Fruit fly (Drosophila melanogaster) whole organism, prepupa: ENCODE data around the gene Tdh.

ENCODE experiments used
- Blimp-1 ChIP-seq: fragments of 200-800 bp; sonication (Bioruptor generic); optimal IDR thresholded peaks from 3 replicates; lab custom pipeline; 2017; ENCODE audit warnings: missing biosample characterization, missing genetic modification characterization, mild to moderate bottlenecking, moderate library complexity, missing genetic modification reagents
- CG10631 ChIP-seq: fragments of 200-800 bp; sonication (Bioruptor generic); optimal IDR thresholded peaks from 2 replicates; lab custom pipeline; 2016; ENCODE audit warnings: missing biosample characterization, missing genetic modification characterization
- CG11294 ChIP-seq: fragments of 200-800 bp; sonication (Bioruptor generic); IDR thresholded peaks from 2 replicates; pipeline ENCODE4 v1.3.6; 2022; ENCODE audit warnings: missing biosample characterization, missing genetic modification characterization
- CG11902 ChIP-seq: fragments of 200-800 bp; sonication (Bioruptor generic); optimal IDR thresholded peaks from 3 replicates; lab custom pipeline; 2016; ENCODE audit warnings: missing biosample characterization, missing genetic modification characterization
- CG15336 ChIP-seq: fragments of 200-800 bp; sonication (Bioruptor generic); IDR thresholded peaks from 2 replicates; pipeline ENCODE4 v1.3.6; 2022; ENCODE audit warnings: missing biosample characterization, missing genetic modification characterization
- CG1621 ChIP-seq: fragments of 200-800 bp; sonication (Bioruptor generic); optimal IDR thresholded peaks from 3 replicates; lab custom pipeline; 2018; ENCODE audit warnings: missing biosample characterization, mild to moderate bottlenecking, missing genetic modification characterization
- CG3032 ChIP-seq: fragments of 200-800 bp; optimal IDR thresholded peaks from 2 replicates; lab custom pipeline; 2019; ENCODE audit warnings: missing biosample characterization, mild to moderate bottlenecking, missing genetic modification characterization, moderate library complexity
- CG32006 ChIP-seq: fragments of 200-800 bp; sonication (Bioruptor generic); optimal IDR thresholded peaks from 3 replicates; lab custom pipeline; 2017; ENCODE audit warnings: missing biosample characterization, mild to moderate bottlenecking, missing genetic modification characterization
- CG34406 ChIP-seq: fragments of 200-800 bp; sonication (Bioruptor generic); optimal IDR thresholded peaks from 3 replicates; lab custom pipeline; 2016; ENCODE audit warnings: missing biosample characterization, missing genetic modification characterization
- CG3919 ChIP-seq: fragments of 200-800 bp; sonication (Bioruptor generic); optimal IDR thresholded peaks from 3 replicates; lab custom pipeline; 2016; ENCODE audit warnings: missing biosample characterization, missing genetic modification characterization
- CG6163 ChIP-seq: fragments of 200-800 bp; sonication (Bioruptor generic); IDR thresholded peaks from 3 replicates; pipeline ENCODE4 v1.3.6; 2022; ENCODE audit warnings: missing biosample characterization, missing genetic modification characterization
- CG6276 ChIP-seq: fragments of 200-800 bp; sonication (Bioruptor generic); optimal IDR thresholded peaks from 2 replicates; lab custom pipeline; 2017; ENCODE audit warnings: missing biosample characterization, mild to moderate bottlenecking, missing genetic modification characterization
- CG6792 ChIP-seq: fragments of 200-800 bp; sonication (Bioruptor generic); optimal IDR thresholded peaks from 3 replicates; lab custom pipeline; 2016; ENCODE audit warnings: missing biosample characterization, missing genetic modification characterization
- CG6808 ChIP-seq: fragments of 200-800 bp; sonication (Bioruptor generic); optimal IDR thresholded peaks from 3 replicates; lab custom pipeline; 2017; ENCODE audit warnings: missing biosample characterization, missing genetic modification characterization, mild to moderate bottlenecking, moderate library complexity, missing genetic modification reagents
- CG6854 ChIP-seq: fragments of 200-800 bp; sonication (Bioruptor generic); optimal IDR thresholded peaks from 2 replicates; lab custom pipeline; 2017; ENCODE audit warnings: missing biosample characterization, mild to moderate bottlenecking, missing genetic modification characterization
- CG7368 ChIP-seq: fragments of 200-800 bp; sonication (Bioruptor generic); optimal IDR thresholded peaks from 3 replicates; lab custom pipeline; 2016; ENCODE audit warnings: missing biosample characterization, missing genetic modification characterization
- CG8319 ChIP-seq: fragments of 200-800 bp; sonication (Bioruptor generic); optimal IDR thresholded peaks from 3 replicates; lab custom pipeline; 2016; ENCODE audit warnings: missing biosample characterization, missing genetic modification characterization
- CG8632 ChIP-seq: fragments of 200-800 bp; sonication (Bioruptor generic); optimal IDR thresholded peaks from 3 replicates; lab custom pipeline; 2016; ENCODE audit warnings: missing biosample characterization, missing genetic modification characterization
- CG9139 ChIP-seq: fragments of 200-800 bp; sonication (Bioruptor generic); optimal IDR thresholded peaks from 3 replicates; lab custom pipeline; 2017; ENCODE audit warnings: missing biosample characterization, mild to moderate bottlenecking, missing genetic modification characterization
- Eip75B ChIP-seq: fragments of 200-800 bp; sonication (Bioruptor generic); optimal IDR thresholded peaks from 3 replicates; lab custom pipeline; 2016; ENCODE audit warnings: missing biosample characterization, missing genetic modification characterization
- Eip78C ChIP-seq: fragments of 200-800 bp; sonication (Bioruptor generic); peaks from one replicate; lab custom pipeline; 2016; ENCODE audit warnings: missing biosample characterization, missing genetic modification characterization
- Ets96B ChIP-seq: fragments of 200-800 bp; optimal IDR thresholded peaks from 2 replicates; lab custom pipeline; 2019; ENCODE audit warnings: missing biosample characterization, mild to moderate bottlenecking, missing genetic modification characterization, moderate library complexity
- Gug ChIP-seq: fragments of 200-800 bp; sonication (Bioruptor generic); IDR thresholded peaks from 2 replicates; pipeline ENCODE4 v1.3.6; 2022; ENCODE audit warnings: missing biosample characterization, missing genetic modification characterization
- Hr38 ChIP-seq: sonication (Bioruptor generic); optimal IDR thresholded peaks from 2 replicates; lab custom pipeline; 2016; ENCODE audit warnings: missing biosample characterization, missing genetic modification characterization
- Hr39 ChIP-seq: fragments of 200-800 bp; sonication (Bioruptor generic); optimal IDR thresholded peaks from 2 replicates; lab custom pipeline; 2016; ENCODE audit warnings: missing biosample characterization, missing genetic modification characterization
- Hr4 ChIP-seq: fragments of 200-800 bp; sonication (Bioruptor generic); optimal IDR thresholded peaks from 3 replicates; lab custom pipeline; 2016; ENCODE audit warnings: missing biosample characterization, missing genetic modification characterization
- Lpt ChIP-seq: fragments of 200-800 bp; sonication (Bioruptor generic); optimal IDR thresholded peaks from 3 replicates; lab custom pipeline; 2016; ENCODE audit warnings: missing biosample characterization, missing genetic modification characterization
- Met ChIP-seq: fragments of 200-800 bp; sonication (Bioruptor generic); optimal IDR thresholded peaks from 3 replicates; lab custom pipeline; 2016; ENCODE audit warnings: missing biosample characterization, missing genetic modification characterization
- OdsH ChIP-seq: fragments of 200-800 bp; sonication (Bioruptor generic); optimal IDR thresholded peaks from 3 replicates; lab custom pipeline; 2016; ENCODE audit warnings: missing biosample characterization, missing genetic modification characterization
- Sox14 ChIP-seq: fragments of 200-800 bp; sonication (Bioruptor generic); optimal IDR thresholded peaks from 3 replicates; lab custom pipeline; 2016; ENCODE audit warnings: missing biosample characterization, missing genetic modification characterization
- Sox15 ChIP-seq: fragments of 200-800 bp; sonication (Bioruptor generic); optimal IDR thresholded peaks from 3 replicates; lab custom pipeline; 2016; ENCODE audit warnings: missing biosample characterization, missing genetic modification characterization
- achi ChIP-seq: fragments of 200-800 bp; sonication (Bioruptor generic); optimal IDR thresholded peaks from 3 replicates; lab custom pipeline; 2016; ENCODE audit warnings: missing biosample characterization, missing genetic modification characterization
- cyc ChIP-seq: fragments of 200-800 bp; sonication (Bioruptor generic); optimal IDR thresholded peaks from 3 replicates; lab custom pipeline; 2016; ENCODE audit warnings: missing biosample characterization, missing genetic modification characterization
- dac ChIP-seq: fragments of 200-800 bp; sonication (Bioruptor generic); optimal IDR thresholded peaks from 2 replicates; lab custom pipeline; 2017; ENCODE audit warnings: missing biosample characterization, mild to moderate bottlenecking, missing genetic modification characterization
- dsx ChIP-seq: fragments of 200-800 bp; optimal IDR thresholded peaks from 3 replicates; lab custom pipeline; 2019; ENCODE audit warnings: missing biosample characterization, mild to moderate bottlenecking, missing genetic modification characterization, moderate library complexity; ENCODE audit not compliant: poor library complexity, severe bottlenecking
- esn ChIP-seq: fragments of 200-800 bp; sonication (Bioruptor generic); optimal IDR thresholded peaks from 2 replicates; lab custom pipeline; 2016; ENCODE audit warnings: missing biosample characterization, mild to moderate bottlenecking, missing genetic modification characterization, moderate library complexity
- fd85E ChIP-seq: fragments of 200-800 bp; sonication (Bioruptor generic); optimal IDR thresholded peaks from 3 replicates; lab custom pipeline; 2016; ENCODE audit warnings: missing biosample characterization, missing genetic modification characterization
- lz ChIP-seq: fragments of 200-800 bp; sonication (Bioruptor generic); optimal IDR thresholded peaks from 3 replicates; lab custom pipeline; 2016; ENCODE audit warnings: missing biosample characterization, missing genetic modification characterization
- pdm3 ChIP-seq: fragments of 200-800 bp; sonication (Bioruptor generic); optimal IDR thresholded peaks from 3 replicates; lab custom pipeline; 2016; ENCODE audit warnings: missing biosample characterization, missing genetic modification characterization
- spab ChIP-seq: fragments of 200-800 bp; sonication (Bioruptor generic); optimal IDR thresholded peaks from 2 replicates; lab custom pipeline; 2017; ENCODE audit warnings: missing biosample characterization, mild to moderate bottlenecking, missing genetic modification characterization, missing genetic modification reagents
- ss ChIP-seq, 2 experiments: fragments of 200-800 bp; sonication (Bioruptor generic); optimal IDR thresholded peaks; 2 replicates in 1 of 2; 3 replicates in 1 of 2; lab custom pipeline; 2017 to 2018; ENCODE audit warnings: mild to moderate bottlenecking in 2 of 2, missing biosample characterization in 2 of 2, missing genetic modification characterization in 2 of 2, moderate library complexity in 1 of 2
- svp ChIP-seq: fragments of 200-800 bp; sonication (Bioruptor generic); peaks from one replicate; lab custom pipeline; 2016; ENCODE audit warnings: missing biosample characterization, missing genetic modification characterization
- topi ChIP-seq: fragments of 200-800 bp; sonication (Bioruptor generic); optimal IDR thresholded peaks from 3 replicates; lab custom pipeline; 2016; ENCODE audit warnings: missing biosample characterization, missing genetic modification characterization
- vri ChIP-seq: fragments of 200-800 bp; sonication (Bioruptor generic); optimal IDR thresholded peaks from 3 replicates; lab custom pipeline; 2016; ENCODE audit warnings: missing biosample characterization, mild to moderate bottlenecking, missing genetic modification characterization

Tdh gene

dm6 chr3L:20493417-20494261 lies 26.9 kb downstream of the Tdh start (continued):
- TF ChIP-seq CG6792 (GFP tag; lab: Kevin White, UChicago), result peak; percentile 93
- TF ChIP-seq pdm3 (GFP tag; lab: Kevin White, UChicago), result peak; percentile 89
- TF ChIP-seq CG6276 (GFP tag; lab: Kevin White, UChicago), result peak; percentile 90
- peak; percentile 96 for TF ChIP-seq esn (GFP tag; lab: Kevin White, UChicago)
- TF ChIP-seq achi (GFP tag; lab: Kevin White, UChicago), result peak; percentile 88
- peak; percentile 82 for TF ChIP-seq CG10631 (GFP tag; lab: Kevin White, UChicago)
- peak; percentile 74 for TF ChIP-seq CG11902
- TF ChIP-seq svp (GFP tag; lab: Kevin White, UChicago), result peak; percentile 97
- peak; percentile 78 for TF ChIP-seq spab
- peak; percentile 99 for TF ChIP-seq Eip78C (GFP tag; lab: Kevin White, UChicago)

- TF ChIP-seq Met (GFP tag; lab: Kevin White, UChicago) (peak; percentile 8), Ets96B (tag; lab: Kevin White, UChicago) (peak; percentile 9), CG9139 (GFP tag; lab: Kevin White, UChicago) (no peak), CG15336 (GFP tag; lab: Robert Waterston, UW) (peak; percentile 25; the same call in 1 of the 2 replicates), CG6792 (GFP tag; lab: Kevin White, UChicago) (no peak), svp (GFP tag; lab: Kevin White, UChicago) (peak; percentile 46), dac (GFP tag; lab: Kevin White, UChicago) (no peak), topi (no peak), CG34406 (no peak), Gug (GFP tag; lab: Robert Waterston, UW) (no peak), cyc (no peak), ss (GFP tag; optimal IDR thresholded peaks at IDR 0.05; lab: Kevin White, UChicago) (no peak), Eip75B (GFP tag; lab: Kevin White, UChicago) (no peak), CG6808 (GFP tag; lab: Kevin White, UChicago) (no peak), Sox15 (GFP tag; lab: Kevin White, UChicago) (no peak), Hr39 (no peak), CG3032 (no peak), spab (no peak), lz (GFP tag; lab: Kevin White, UChicago) (peak; percentile 13), CG3919 (GFP tag; lab: Kevin White, UChicago) (no peak), Sox14 (GFP tag; lab: Kevin White, UChicago) (no peak), OdsH (GFP tag; lab: Kevin White, UChicago) (peak; percentile 28), Hr4 (GFP tag; lab: Kevin White, UChicago) (peak; percentile 55), CG8319 (no peak), CG32006 (GFP tag; lab: Kevin White, UChicago) (peak; percentile 50), fd85E (GFP tag; lab: Kevin White, UChicago) (no peak), CG1621 (no peak), vri (GFP tag; lab: Kevin White, UChicago) (no peak), Eip78C (GFP tag; lab: Kevin White, UChicago) (peak; percentile 52), dsx (GFP tag; lab: Kevin White, UChicago) (no peak), Lpt (no peak), achi (GFP tag; lab: Kevin White, UChicago) (peak; percentile 1), CG8632 (GFP tag; lab: Kevin White, UChicago) (no peak), Hr38 (GFP tag; lab: Kevin White, UChicago) (no peak), CG6854 (GFP tag; lab: Kevin White, UChicago) (no peak), CG7368 (GFP tag; lab: Kevin White, UChicago) (no peak), CG10631 (GFP tag; lab: Kevin White, UChicago) (no peak), CG6163 (GFP tag; lab: Robert Waterston, UW) (no peak), Blimp-1 (GFP tag; lab: Kevin White, UChicago) (no peak), CG11294 (GFP tag; lab: Robert Waterston, UW) (no peak)
Measured at dm6 chr3L:20494262-20494601, 27.5 kb downstream of the Tdh start.
